Worm (Caenorhabditis elegans) whole organism, mixed stage, embryonic: ENCODE data around the gene C25G6.4.

Source experiments
- M03D4.4 ChIP-seq: sonication (generic microtip); optimal IDR thresholded peaks from 2 replicates; lab custom pipeline; 2017; ENCODE audit warnings: mild to moderate bottlenecking, missing genetic modification characterization, missing compliant biosample characterization
- bed-3 ChIP-seq: fragments of 200-800 bp; sonication (Bioruptor generic); optimal IDR thresholded peaks from 3 replicates; lab custom pipeline; 2018; ENCODE audit warnings: mild to moderate bottlenecking, missing genetic modification characterization, moderate library complexity, missing compliant biosample characterization
- blmp-1 ChIP-seq: fragments of 150-350 bp; optimal IDR thresholded peaks from 2 replicates; lab custom pipeline; 2014; ENCODE audit warnings: missing biosample characterization, missing genetic modification characterization
- ceh-39 ChIP-seq: fragments of 150-350 bp; optimal IDR thresholded peaks from 2 replicates; lab custom pipeline; 2014; ENCODE audit warnings: missing biosample characterization, missing genetic modification characterization
- ceh-43 ChIP-seq: fragments of 200-800 bp; sonication (Bioruptor generic); optimal IDR thresholded peaks from 2 replicates; lab custom pipeline; 2018; ENCODE audit warnings: mild to moderate bottlenecking, missing genetic modification characterization, moderate library complexity, missing compliant biosample characterization
- ceh-83 ChIP-seq: fragments of 200-800 bp; sonication (Bioruptor generic); optimal IDR thresholded peaks from 2 replicates; lab custom pipeline; 2018; ENCODE audit warnings: mild to moderate bottlenecking, missing genetic modification characterization, missing compliant biosample characterization
- ces-1 ChIP-seq: fragments of 150-350 bp; optimal IDR thresholded peaks from 2 replicates; lab custom pipeline; 2014; ENCODE audit warnings: missing biosample characterization, missing genetic modification reagents, missing genetic modification characterization
- cnd-1 ChIP-seq: fragments of 200-800 bp; sonication (Bioruptor generic); optimal IDR thresholded peaks from 2 replicates; lab custom pipeline; 2018; ENCODE audit warnings: mild to moderate bottlenecking, missing genetic modification characterization, missing compliant biosample characterization
- drap-1 ChIP-seq: fragments of 200-800 bp; sonication (Bioruptor generic); optimal IDR thresholded peaks from 3 replicates; lab custom pipeline; 2018; ENCODE audit warnings: mild to moderate bottlenecking, missing genetic modification characterization, missing compliant biosample characterization
- elt-1 ChIP-seq: sonication (generic microtip); optimal IDR thresholded peaks from 2 replicates; lab custom pipeline; 2017; ENCODE audit warnings: missing genetic modification characterization, mild to moderate bottlenecking, missing compliant biosample characterization, antibody characterized with exemption, moderate library complexity, borderline replicate concordance; ENCODE audit not compliant: insufficient read depth
- elt-3 ChIP-seq: fragments of 150-350 bp; optimal IDR thresholded peaks from 2 replicates; lab custom pipeline; 2014; ENCODE audit warnings: missing biosample characterization, missing genetic modification characterization
- flh-1 ChIP-seq: fragments of 200-800 bp; sonication (Bioruptor generic); optimal IDR thresholded peaks from 2 replicates; lab custom pipeline; 2018; ENCODE audit warnings: mild to moderate bottlenecking, missing genetic modification characterization, moderate library complexity, missing compliant biosample characterization
- ham-2 ChIP-seq: fragments of 200-800 bp; sonication (Bioruptor generic); optimal IDR thresholded peaks from 2 replicates; lab custom pipeline; 2018; ENCODE audit warnings: mild to moderate bottlenecking, missing genetic modification characterization, missing compliant biosample characterization
- hlh-1 ChIP-seq: fragments of 150-350 bp; optimal IDR thresholded peaks from 2 replicates; lab custom pipeline; 2014; ENCODE audit warnings: missing biosample characterization, missing genetic modification reagents, missing genetic modification characterization
- lin-13 ChIP-seq: fragments of 150-350 bp; optimal IDR thresholded peaks from 2 replicates; lab custom pipeline; 2014; ENCODE audit warnings: missing biosample characterization, missing genetic modification characterization
- lin-32 ChIP-seq: fragments of 200-800 bp; sonication (Bioruptor generic); optimal IDR thresholded peaks from 2 replicates; lab custom pipeline; 2018; ENCODE audit warnings: mild to moderate bottlenecking, missing genetic modification characterization, missing compliant biosample characterization
- lsy-2 ChIP-seq: fragments of 150-350 bp; optimal IDR thresholded peaks from 2 replicates; lab custom pipeline; 2014; ENCODE audit warnings: missing biosample characterization, missing genetic modification characterization
- mab-5 ChIP-seq: fragments of 150-350 bp; optimal IDR thresholded peaks from 2 replicates; lab custom pipeline; 2014; ENCODE audit warnings: missing biosample characterization, missing genetic modification characterization
- mep-1 ChIP-seq: fragments of 150-350 bp; optimal IDR thresholded peaks from 2 replicates; lab custom pipeline; 2017; ENCODE audit warnings: missing biosample characterization, missing genetic modification reagents, missing genetic modification characterization, inconsistent platforms
- mls-2 ChIP-seq: sonication (generic microtip); optimal IDR thresholded peaks from 2 replicates; lab custom pipeline; 2016; ENCODE audit warnings: mild to moderate bottlenecking, missing genetic modification characterization, moderate library complexity, missing compliant biosample characterization
- nhr-12 ChIP-seq: fragments of 150-350 bp; optimal IDR thresholded peaks from 2 replicates; lab custom pipeline; 2014; ENCODE audit warnings: missing biosample characterization, missing genetic modification characterization
- nhr-2 ChIP-seq: fragments of 150-350 bp; optimal IDR thresholded peaks from 2 replicates; lab custom pipeline; 2014; ENCODE audit warnings: missing biosample characterization, missing genetic modification characterization
- nhr-237 ChIP-seq: fragments of 150-350 bp; optimal IDR thresholded peaks from 2 replicates; lab custom pipeline; 2014; ENCODE audit warnings: missing biosample characterization, missing genetic modification characterization
- nhr-28 ChIP-seq: fragments of 150-350 bp; optimal IDR thresholded peaks from 2 replicates; lab custom pipeline; 2014; ENCODE audit warnings: missing biosample characterization, missing genetic modification characterization
- nhr-76 ChIP-seq: sonication (generic microtip); optimal IDR thresholded peaks from 2 replicates; lab custom pipeline; 2017; ENCODE audit warnings: missing biosample characterization, missing genetic modification characterization
- sem-2 ChIP-seq: fragments of 200-800 bp; sonication (Bioruptor generic); optimal IDR thresholded peaks from 2 replicates; lab custom pipeline; 2018; ENCODE audit warnings: mild to moderate bottlenecking, missing genetic modification characterization, missing compliant biosample characterization
- snpc-4 ChIP-seq: fragments of 150-350 bp; optimal IDR thresholded peaks from 2 replicates; lab custom pipeline; 2014; ENCODE audit warnings: missing biosample characterization, missing genetic modification characterization
- sptf-1 ChIP-seq: sonication (generic microtip); optimal IDR thresholded peaks from 2 replicates; lab custom pipeline; 2017; ENCODE audit warnings: mild to moderate bottlenecking, missing genetic modification characterization, moderate library complexity, missing compliant biosample characterization
- tbx-8 ChIP-seq: fragments of 200-800 bp; sonication (Bioruptor generic); optimal IDR thresholded peaks from 2 replicates; lab custom pipeline; 2018; ENCODE audit warnings: mild to moderate bottlenecking, missing genetic modification characterization, moderate library complexity, missing compliant biosample characterization
- unc-120 ChIP-seq: sonication (generic microtip); optimal IDR thresholded peaks from 2 replicates; lab custom pipeline; 2017; ENCODE audit warnings: missing genetic modification characterization, missing compliant biosample characterization; ENCODE audit not compliant: poor library complexity, severe bottlenecking
- unc-39 ChIP-seq: fragments of 150-350 bp; optimal IDR thresholded peaks from 2 replicates; lab custom pipeline; 2014; ENCODE audit warnings: missing biosample characterization, missing genetic modification characterization
- zip-8 ChIP-seq: fragments of 150-350 bp; optimal IDR thresholded peaks from 2 replicates; lab custom pipeline; 2014; ENCODE audit warnings: missing biosample characterization, missing genetic modification characterization

C25G6.4 gene

ce11 chrX:1249738-1250137 lies at the start of gene C25G6.4:
Gene C25G6.4, minus strand, starts transcription at chrX:1249838.
- no peak for TF ChIP-seq unc-120 (tag; lab: Kevin White, UChicago)
- no peak for TF ChIP-seq blmp-1 (tag; lab: Kevin White, UChicago)
- TF ChIP-seq ceh-39 (tag; lab: Kevin White, UChicago), result no peak
- no peak for TF ChIP-seq cnd-1 (tag; lab: Kevin White, UChicago)
- TF ChIP-seq mab-5 (tag; lab: Kevin White, UChicago), result no peak

ce11 chrX:1295713-1296112 lies 46.1 kb upstream of the C25G6.4 start:
- TF ChIP-seq nhr-76 (tag; lab: Kevin White, UChicago), result no peak
- TF ChIP-seq mls-2 (tag; lab: Kevin White, UChicago), result no peak
- no peak for TF ChIP-seq flh-1 (GFP tag; lab: Kevin White, UChicago)
- TF ChIP-seq ceh-39 (tag; lab: Kevin White, UChicago), result no peak
- no peak for TF ChIP-seq zip-8 (tag; lab: Kevin White, UChicago)
- TF ChIP-seq nhr-237 (tag; lab: Kevin White, UChicago), result no peak
- TF ChIP-seq mep-1 (tag; lab: Kevin White, UChicago), result no peak
- TF ChIP-seq ces-1, result no peak
- no peak for TF ChIP-seq bed-3 (GFP tag; lab: Kevin White, UChicago)
- no peak for TF ChIP-seq elt-3 (tag; lab: Kevin White, UChicago)
- no peak for TF ChIP-seq ceh-43 (GFP tag; lab: Kevin White, UChicago)
- TF ChIP-seq ham-2 (GFP tag; lab: Kevin White, UChicago), result no peak
- no peak for TF ChIP-seq elt-1
- no peak for TF ChIP-seq lin-32
- TF ChIP-seq nhr-12, result no peak
- TF ChIP-seq, all 35 proteins: peak for 0

ce11 chrX:1294607-1295303 lies 45.1 kb upstream of the C25G6.4 start, which contains the start of gene dop-4:
Gene dop-4, plus strand, starts transcription at chrX:1295253.
- TF ChIP-seq drap-1 (GFP tag; lab: Kevin White, UChicago) (no peak), unc-39 (no peak), nhr-76 (tag; lab: Kevin White, UChicago) (no peak), nhr-2 (tag; lab: Kevin White, UChicago) (no peak), cnd-1 (tag; lab: Kevin White, UChicago) (no peak), zip-8 (tag; lab: Kevin White, UChicago) (no peak), tbx-8 (no peak)

- no peak for TF ChIP-seq ham-2 (GFP tag; lab: Kevin White, UChicago)
- no peak for TF ChIP-seq ceh-83
- TF ChIP-seq lin-13, result no peak
- TF ChIP-seq nhr-237 (tag; lab: Kevin White, UChicago), result no peak
These were observed 43.8 kb upstream of the C25G6.4 start for ce11 chrX:1293471-1293870.

ce11 chrX:1292894-1293293 lies 43.3 kb upstream of the C25G6.4 start:
- TF ChIP-seq ceh-39 (tag; lab: Kevin White, UChicago), result no peak
- no peak for TF ChIP-seq blmp-1 (tag; lab: Kevin White, UChicago)
- no peak for TF ChIP-seq bed-3 (GFP tag; lab: Kevin White, UChicago)
- no peak for TF ChIP-seq hlh-1
- no peak for TF ChIP-seq nhr-2 (tag; lab: Kevin White, UChicago)
- no peak for TF ChIP-seq ceh-83
- TF ChIP-seq elt-3 (tag; lab: Kevin White, UChicago), result no peak
- no peak for TF ChIP-seq ham-2 (GFP tag; lab: Kevin White, UChicago)
- no peak for TF ChIP-seq M03D4.4 (tag; lab: Kevin White, UChicago)
- TF ChIP-seq zip-8 (tag; lab: Kevin White, UChicago), result no peak
- TF ChIP-seq lin-13, result no peak
- TF ChIP-seq drap-1 (GFP tag; lab: Kevin White, UChicago), result no peak
- no peak for TF ChIP-seq nhr-28 (tag; lab: Kevin White, UChicago)
- TF ChIP-seq tbx-8, result no peak
- no peak for TF ChIP-seq nhr-76 (tag; lab: Kevin White, UChicago)
- TF ChIP-seq ceh-43 (GFP tag; lab: Kevin White, UChicago), result no peak
- TF ChIP-seq, all 35 proteins: peak for 0

- TF ChIP-seq cnd-1 (tag; lab: Kevin White, UChicago), result no peak
- TF ChIP-seq blmp-1 (tag; lab: Kevin White, UChicago), result no peak
- no peak for TF ChIP-seq snpc-4 (tag; lab: Kevin White, UChicago)
- no peak for TF ChIP-seq sem-2
- no peak for TF ChIP-seq sptf-1 (tag; lab: Kevin White, UChicago)
- no peak for TF ChIP-seq ham-2 (GFP tag; lab: Kevin White, UChicago)
- TF ChIP-seq ceh-43 (GFP tag; lab: Kevin White, UChicago), result no peak
- TF ChIP-seq M03D4.4 (tag; lab: Kevin White, UChicago), result no peak
- TF ChIP-seq ces-1, result no peak
- TF ChIP-seq unc-39, result no peak
- no peak for TF ChIP-seq nhr-28 (tag; lab: Kevin White, UChicago)
- no peak for TF ChIP-seq elt-3 (tag; lab: Kevin White, UChicago)
- TF ChIP-seq lsy-2, result no peak
- no peak for TF ChIP-seq hlh-1
- TF ChIP-seq nhr-2 (tag; lab: Kevin White, UChicago), result no peak
- no peak for TF ChIP-seq ceh-39 (tag; lab: Kevin White, UChicago)
- no peak for TF ChIP-seq tbx-8
- TF ChIP-seq mls-2 (tag; lab: Kevin White, UChicago), result no peak
- TF ChIP-seq nhr-237 (tag; lab: Kevin White, UChicago), result no peak
These were observed 22.9 kb upstream of the C25G6.4 start, which contains the start of gene C52B11.5 for ce11 chrX:1272539-1272938. Gene C52B11.5, plus strand, starts transcription at chrX:1272788.
